Worm (Caenorhabditis elegans) whole organism, L1 larva: ENCODE data around the gene let-711.

Source experiments
- C34B4.2 ChIP-seq: sonication (generic microtip); optimal IDR thresholded peaks from 2 replicates; lab custom pipeline; 2017; ENCODE audit warnings: mild to moderate bottlenecking, missing genetic modification characterization, missing compliant biosample characterization
- ama-1 ChIP-seq: fragments of 150-350 bp; optimal IDR thresholded peaks from 2 replicates; lab custom pipeline; 2014
- blmp-1 ChIP-seq: fragments of 150-350 bp; optimal IDR thresholded peaks from 2 replicates; lab custom pipeline; 2014; ENCODE audit warnings: missing biosample characterization, missing genetic modification characterization
- ceh-63 ChIP-seq: fragments of 200-800 bp; sonication (Bioruptor generic); optimal IDR thresholded peaks from 2 replicates; lab custom pipeline; 2018; ENCODE audit warnings: mild to moderate bottlenecking, missing genetic modification characterization, missing compliant biosample characterization
- ceh-82 ChIP-seq, 3 experiments: fragments of 150-350 bp in 1 of 3; sonication (generic microtip) in 2 of 3; optimal IDR thresholded peaks; 2 replicates each; lab custom pipeline; 2014 to 2017; ENCODE audit warnings: missing biosample characterization in 3 of 3, missing genetic modification characterization in 3 of 3
- ceh-90 ChIP-seq: sonication (generic microtip); optimal IDR thresholded peaks from 2 replicates; lab custom pipeline; 2016; ENCODE audit warnings: missing genetic modification characterization, missing compliant biosample characterization
- efl-1 ChIP-seq, 4 experiments: fragments of 150-350 bp; optimal IDR thresholded peaks in 3 of 4; peaks in 1 of 4; 1 replicate in 1 of 4; 2 replicates in 3 of 4; lab custom pipeline; 2014; ENCODE audit warnings: missing biosample characterization in 2 of 4, missing genetic modification characterization in 2 of 4, missing genetic modification reagents in 2 of 4
- egl-27 ChIP-seq, 2 experiments: fragments of 150-350 bp in 1 of 2; sonication (generic microtip); optimal IDR thresholded peaks; 3 replicates each; lab custom pipeline; 2017 to 2018; ENCODE audit warnings: missing biosample characterization in 2 of 2, missing genetic modification characterization in 2 of 2, missing genetic modification reagents in 2 of 2
- elt-2 ChIP-seq: sonication (generic microtip); optimal IDR thresholded peaks from 2 replicates; lab custom pipeline; 2016; ENCODE audit warnings: missing genetic modification characterization, mild to moderate bottlenecking, inconsistent platforms, missing compliant biosample characterization, missing genetic modification reagents
- elt-3 ChIP-seq, 6 experiments: fragments of 150-350 bp in 1 of 6; sonication (generic microtip); optimal IDR thresholded peaks; 2 replicates each; lab custom pipeline; 2017 to 2018; ENCODE audit warnings: missing biosample characterization in 6 of 6, missing genetic modification characterization in 6 of 6, inconsistent platforms in 1 of 6
- fkh-10 ChIP-seq: sonication (generic microtip); optimal IDR thresholded peaks from 2 replicates; lab custom pipeline; 2017; ENCODE audit warnings: missing biosample characterization, missing genetic modification reagents, missing genetic modification characterization
- fkh-8 ChIP-seq: sonication (generic microtip); optimal IDR thresholded peaks from 2 replicates; lab custom pipeline; 2016; ENCODE audit warnings: mild to moderate bottlenecking, missing genetic modification characterization, missing compliant biosample characterization
- fos-1 ChIP-seq: fragments of 150-350 bp; optimal IDR thresholded peaks from 2 replicates; lab custom pipeline; 2014; ENCODE audit warnings: missing biosample characterization, missing genetic modification characterization
- isw-1 ChIP-seq: fragments of 200-800 bp; sonication (Bioruptor generic); IDR thresholded peaks from 2 replicates; pipeline ENCODE4 v1.3.6; 2022; ENCODE audit warnings: missing genetic modification characterization, missing compliant biosample characterization
- lin-13 ChIP-seq: fragments of 150-350 bp; optimal IDR thresholded peaks from 2 replicates; lab custom pipeline; 2014; ENCODE audit warnings: missing biosample characterization, missing genetic modification reagents, missing genetic modification characterization
- lin-14 ChIP-seq: fragments of 200-800 bp; sonication (Bioruptor generic); optimal IDR thresholded peaks from 2 replicates; lab custom pipeline; 2018; ENCODE audit warnings: mild to moderate bottlenecking, missing genetic modification characterization, moderate library complexity, missing compliant biosample characterization
- lin-15B ChIP-seq: fragments of 150-350 bp; sonication (generic microtip); optimal IDR thresholded peaks from 3 replicates; lab custom pipeline; 2014; ENCODE audit warnings: missing biosample characterization, missing genetic modification characterization
- lin-35 ChIP-seq, 2 experiments: fragments of 150-350 bp; optimal IDR thresholded peaks; 2 replicates each; lab custom pipeline; 2014; ENCODE audit warnings: missing biosample characterization in 2 of 2, missing genetic modification characterization in 2 of 2, missing genetic modification reagents in 2 of 2
- lin-39 ChIP-seq: fragments of 150-350 bp; optimal IDR thresholded peaks from 2 replicates; lab custom pipeline; 2014; ENCODE audit warnings: missing biosample characterization, missing genetic modification reagents, missing genetic modification characterization
- lir-3 ChIP-seq: sonication (generic microtip); optimal IDR thresholded peaks from 2 replicates; lab custom pipeline; 2016; ENCODE audit warnings: mild to moderate bottlenecking, missing genetic modification characterization, moderate library complexity, missing compliant biosample characterization; ENCODE audit not compliant: poor library complexity
- lsy-2 ChIP-seq, 2 experiments: fragments of 150-350 bp; optimal IDR thresholded peaks; 2 replicates each; lab custom pipeline; 2014; ENCODE audit warnings: missing biosample characterization in 2 of 2, missing genetic modification characterization in 2 of 2
- nhr-19 ChIP-seq: fragments of 200-800 bp; sonication (Bioruptor generic); conservative IDR thresholded peaks from 2 replicates; pipeline ENCODE4 v1.3.6; 2022; ENCODE audit warnings: missing genetic modification characterization, missing compliant biosample characterization
- nhr-20 ChIP-seq: sonication (generic microtip); optimal IDR thresholded peaks from 2 replicates; lab custom pipeline; 2016; ENCODE audit warnings: mild to moderate bottlenecking, missing genetic modification characterization, missing compliant biosample characterization
- nhr-71 ChIP-seq: sonication (generic microtip); optimal IDR thresholded peaks from 2 replicates; lab custom pipeline; 2016; ENCODE audit warnings: mild to moderate bottlenecking, missing genetic modification characterization, moderate library complexity, missing compliant biosample characterization
- nhr-85 ChIP-seq: sonication (generic microtip); peaks from one replicate; lab custom pipeline; 2016; ENCODE audit warnings: missing genetic modification characterization, inconsistent platforms, missing compliant biosample characterization
- skn-1 ChIP-seq: fragments of 150-350 bp; optimal IDR thresholded peaks from 2 replicates; lab custom pipeline; 2014; ENCODE audit warnings: missing biosample characterization, missing genetic modification characterization
- snu-23 ChIP-seq: sonication (generic microtip); optimal IDR thresholded peaks from 2 replicates; lab custom pipeline; 2016; ENCODE audit warnings: missing genetic modification characterization, missing compliant biosample characterization
- tbx-2 ChIP-seq: sonication (generic microtip); optimal IDR thresholded peaks from 2 replicates; lab custom pipeline; 2016; ENCODE audit warnings: missing genetic modification characterization, missing compliant biosample characterization
- tlp-1 ChIP-seq: fragments of 150-350 bp; optimal IDR thresholded peaks from 2 replicates; lab custom pipeline; 2014; ENCODE audit warnings: missing biosample characterization, missing genetic modification characterization
- unc-30 ChIP-seq: sonication (generic microtip); optimal IDR thresholded peaks from 2 replicates; lab custom pipeline; 2017; ENCODE audit warnings: missing biosample characterization, missing genetic modification characterization
- unc-86 ChIP-seq: sonication (generic microtip); optimal IDR thresholded peaks from 2 replicates; lab custom pipeline; 2016; ENCODE audit warnings: missing genetic modification characterization, missing compliant biosample characterization
- vab-15 ChIP-seq: sonication (generic microtip); optimal IDR thresholded peaks from 2 replicates; lab custom pipeline; 2017; ENCODE audit warnings: missing genotype, mild to moderate bottlenecking, missing genetic modification characterization, missing compliant biosample characterization
- ztf-4 ChIP-seq: fragments of 150-350 bp; optimal IDR thresholded peaks from 2 replicates; lab custom pipeline; 2014; ENCODE audit warnings: missing biosample characterization, missing genetic modification characterization

let-711 gene

ce11 chrIII:6989900-6990299 lies 43.4 kb downstream of the let-711 start, which contains the start of gene prk-1 (continued):
- TF ChIP-seq blmp-1 (tag; lab: Kevin White, UChicago) (peak; percentile 2), ceh-63 (GFP tag; lab: Kevin White, UChicago) (no peak), tlp-1 (tag; lab: Kevin White, UChicago) (no peak), lin-13 (GFP tag; lab: Kevin White, UChicago) (no peak), egl-27 (tag; optimal IDR thresholded peaks at IDR 0.05; lab: Kevin White, UChicago) (no peak), lin-15B (tag; lab: Kevin White, UChicago) (no peak), C34B4.2 (tag; lab: Kevin White, UChicago) (no peak), ceh-82 (tag; optimal IDR thresholded peaks at IDR 0.05; lab: Kevin White, UChicago) (no peak), nhr-19 (GFP tag; lab: Robert Waterston, UW) (no peak), snu-23 (peak; percentile 22), elt-2 (tag; lab: Kevin White, UChicago) (no peak)

ce11 chrIII:6991465-6991864 lies 44.9 kb downstream of the let-711 start:
- TF ChIP-seq lin-35 (GFP tag; optimal IDR thresholded peaks at IDR 0.05; lab: Kevin White, UChicago) (peak in 1 of 2 experiments; percentile 38), elt-2 (tag; lab: Kevin White, UChicago) (peak; percentile 59), nhr-20 (tag; lab: Kevin White, UChicago) (peak; percentile 9), fkh-8 (no peak)

DNA sequence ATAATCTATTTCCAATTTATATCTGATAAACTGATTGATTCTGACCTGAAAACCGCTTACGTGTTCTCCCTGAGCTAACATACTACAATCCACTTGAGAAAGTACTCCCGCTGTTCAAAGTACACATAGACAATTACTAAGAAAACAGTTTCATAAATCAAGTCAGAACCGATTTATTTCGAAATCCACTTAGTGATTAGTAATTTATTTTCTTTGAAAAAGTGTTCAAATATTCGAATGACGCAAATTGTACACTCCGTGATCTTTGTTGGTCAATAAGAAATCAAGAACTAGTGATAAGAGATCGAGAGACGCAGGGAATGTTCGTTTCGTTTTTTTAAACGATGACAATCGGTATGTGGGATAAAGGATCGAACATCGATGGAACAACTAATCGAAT lies 46.0 kb downstream of the let-711 start:
- TF ChIP-seq vab-15 (tag; lab: Kevin White, UChicago) (no peak), efl-1 (optimal IDR thresholded peaks at IDR 0.05; lab: Kevin White, UChicago) (no peak), efl-1 (GFP tag; optimal IDR thresholded peaks at IDR 0.05 in 1 of 2; lab: Kevin White, UChicago) (peak in 1 of 2 experiments; percentile 21)

ce11 chrIII:6993179-6993578 lies 46.7 kb downstream of the let-711 start:
- no peak for TF ChIP-seq unc-30 (tag; lab: Kevin White, UChicago)
- TF ChIP-seq lin-14: peak; percentile 47
- no peak for TF ChIP-seq egl-27 (tag; optimal IDR thresholded peaks at IDR 0.05; lab: Kevin White, UChicago)
- TF ChIP-seq nhr-85: peak; percentile 25
- peak; percentile 21 for TF ChIP-seq nhr-20 (tag; lab: Kevin White, UChicago)
- TF ChIP-seq tbx-2 (tag; lab: Kevin White, UChicago): peak; percentile 18
- peak; percentile 26; the same call in 1 of the 2 replicates for TF ChIP-seq nhr-19 (GFP tag; lab: Robert Waterston, UW)
- no peak for TF ChIP-seq C34B4.2 (tag; lab: Kevin White, UChicago)
- TF ChIP-seq unc-86 (tag; lab: Kevin White, UChicago): no peak
- TF ChIP-seq vab-15 (tag; lab: Kevin White, UChicago): no peak
- TF ChIP-seq lsy-2 (tag; optimal IDR thresholded peaks at IDR 0.05; lab: Kevin White, UChicago): peak in 1 of 2 experiments; percentile 23
- TF ChIP-seq ztf-4: no peak
- TF ChIP-seq blmp-1 (tag; lab: Kevin White, UChicago): peak; percentile 81
- peak in 3 of 6 experiments; percentile 34 to 45 (median 35) for TF ChIP-seq elt-3 (tag; optimal IDR thresholded peaks at IDR 0.05; lab: Kevin White, UChicago)
- TF ChIP-seq snu-23: peak; percentile 11
- TF ChIP-seq nhr-71 (tag; lab: Kevin White, UChicago): peak; percentile 19
- no peak for TF ChIP-seq ama-1 (lab: Kevin White, UChicago)
- no peak for TF ChIP-seq isw-1 (GFP tag; lab: Robert Waterston, UW)

DNA sequence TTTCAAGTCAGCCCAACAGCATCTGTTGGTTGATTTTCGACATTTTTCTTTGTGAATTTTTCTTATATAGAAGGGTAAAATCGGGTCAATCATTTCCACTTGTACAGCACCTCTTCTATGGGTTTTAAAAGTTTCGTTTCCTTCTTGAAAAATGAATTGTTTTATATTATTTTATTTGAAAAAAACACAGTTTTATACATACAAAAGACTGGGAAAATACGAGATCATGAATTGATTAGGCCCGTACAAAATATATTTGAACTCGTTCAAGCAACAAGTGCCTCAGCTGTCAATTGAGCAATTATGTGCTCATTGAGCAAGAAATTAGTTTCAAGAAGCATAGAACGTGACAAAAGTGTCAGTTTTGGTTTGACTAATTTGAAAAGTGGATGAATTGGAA lies 55.6 kb downstream of the let-711 start:
- TF ChIP-seq lin-39 (tag; lab: Kevin White, UChicago) (no peak), elt-2 (tag; lab: Kevin White, UChicago) (no peak), fkh-10 (GFP tag; lab: Kevin White, UChicago) (no peak), ceh-90 (tag; lab: Kevin White, UChicago) (no peak), lin-35 (GFP tag; optimal IDR thresholded peaks at IDR 0.05; lab: Kevin White, UChicago) (no peak), lir-3 (tag; lab: Kevin White, UChicago) (no peak), skn-1 (tag; lab: Kevin White, UChicago) (no peak), nhr-85 (no peak), fos-1 (tag; lab: Kevin White, UChicago) (no peak), unc-30 (tag; lab: Kevin White, UChicago) (no peak)
